Worm (Caenorhabditis elegans): ENCODE data around the gene Y38E10A.1.

- TF ChIP-seq F44E2.7 (GFP tag; IDR thresholded peaks at IDR 0.05) = no peak
- TF ChIP-seq nhr-11 (tag; optimal IDR thresholded peaks at IDR 0.05) = no peak
- TF ChIP-seq lin-13 (GFP tag; optimal IDR thresholded peaks at IDR 0.05) = no peak
- no peak for TF ChIP-seq duxl-1 (tag; optimal IDR thresholded peaks at IDR 0.05; ENCODE audit: poor library complexity)
Measured at ce11 chrII:12619288-12619687, 48.9 kb upstream of the Y38E10A.1 start, which contains the start of gene nspe-2.
